In the genomic region with DNA sequence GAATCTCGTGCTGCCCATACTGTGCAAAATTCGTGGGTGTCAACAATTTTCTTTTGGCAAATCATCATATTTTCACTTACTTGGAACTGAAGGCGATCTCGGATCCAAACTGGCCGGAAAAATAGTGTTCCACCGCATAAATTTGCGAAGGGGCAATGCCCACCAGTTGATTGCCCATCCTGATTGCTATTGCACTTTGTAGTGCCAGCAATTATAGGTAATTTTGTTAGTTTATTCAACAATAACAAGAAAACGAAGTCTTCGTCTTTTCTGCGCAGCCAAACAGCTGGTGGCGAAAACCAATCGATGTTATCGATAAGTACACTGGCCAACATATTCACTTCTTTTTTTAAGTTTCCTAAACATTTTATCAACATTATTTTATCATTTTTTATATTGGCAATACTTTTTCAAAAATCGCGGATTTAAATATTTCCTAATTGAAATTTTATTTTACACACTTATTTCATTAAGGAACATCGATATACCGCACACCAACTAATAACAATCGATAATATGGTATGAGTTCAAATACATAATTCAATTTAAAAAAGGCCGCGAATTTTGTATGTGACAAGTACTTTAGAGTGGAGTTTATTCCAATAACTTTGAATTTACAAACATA, we compare ENCODE assay signal across 5 fruit fly cellular contexts.
TF ChIP-seq lines count a peak whose summit lies in the region.

A gene (minus strand): TSS at position 294 of the 625 bp plus-strand sequence.

TF ChIP-seq in whole organism, adult, 20 proteins besides CTCF, POLR2A, EP300 and RAD21 (continued from another document):
- TF ChIP-seq CG14711 (tag; optimal IDR thresholded peaks at IDR 0.05; lab: Kevin White, UChicago) (peak; percentile 80), cnc (optimal IDR thresholded peaks at IDR 0.05; lab: Kevin White, UChicago) (no peak), Clk (GFP tag; optimal IDR thresholded peaks at IDR 0.05; lab: Kevin White, UChicago) (no peak), CG5204 (GFP tag; optimal IDR thresholded peaks at IDR 0.05; lab: Kevin White, UChicago) (no peak)

TF ChIP-seq in whole organism, embryonic, 481 proteins besides CTCF, POLR2A, EP300 and RAD21 (continued from another document and continues in another):
- TF ChIP-seq Gsc (GFP tag; IDR thresholded peaks at IDR 0.05; lab: Robert Waterston, UW) (no peak), NK7.1 (GFP tag; optimal IDR thresholded peaks at IDR 0.05; lab: Kevin White, UChicago) (peak; percentile 53), NC2α (GFP tag; optimal IDR thresholded peaks at IDR 0.05; lab: Kevin White, UChicago) (peak; percentile 27), emc (GFP tag; optimal IDR thresholded peaks at IDR 0.05; lab: Kevin White, UChicago) (no peak), Poxn (GFP tag; IDR thresholded peaks at IDR 0.05; lab: Robert Waterston, UW) (no peak), Dref (GFP tag; IDR thresholded peaks at IDR 0.05; lab: Robert Waterston, UW) (peak; percentile 75), Dip3 (GFP tag; optimal IDR thresholded peaks at IDR 0.05; lab: Kevin White, UChicago) (peak; percentile 64), GATAe (GFP tag; conservative IDR thresholded peaks at IDR 0.05; lab: Robert Waterston, UW) (no peak; the same call in 1 of the 2 replicates), CG3838 (GFP tag; optimal IDR thresholded peaks at IDR 0.05; lab: Kevin White, UChicago) (peak; percentile 57), CG12769 (tag; optimal IDR thresholded peaks at IDR 0.05; lab: Kevin White, UChicago) (peak; percentile 65), esg (GFP tag; conservative IDR thresholded peaks at IDR 0.05; lab: Robert Waterston, UW) (peak; percentile 54), Atf3 (GFP tag; optimal IDR thresholded peaks at IDR 0.05; lab: Kevin White, UChicago) (peak; percentile 5), CG4282 (GFP tag; optimal IDR thresholded peaks at IDR 0.05; lab: Kevin White, UChicago) (no peak), Bgb (GFP tag; IDR thresholded peaks at IDR 0.05; lab: Robert Waterston, UW; ENCODE audit: partially characterized antibody) (peak; percentile 85), CG34376 (GFP tag; optimal IDR thresholded peaks at IDR 0.05; lab: Kevin White, UChicago) (peak; percentile 62), CG12236 (GFP tag; optimal IDR thresholded peaks at IDR 0.05; lab: Kevin White, UChicago) (peak; percentile 59), Gug (GFP tag; IDR thresholded peaks at IDR 0.05; lab: Robert Waterston, UW) (no peak), salm (tag; optimal IDR thresholded peaks at IDR 0.05; lab: Kevin White, UChicago) (peak; percentile 46), B-H2 (GFP tag; optimal IDR thresholded peaks at IDR 0.05; lab: Kevin White, UChicago) (peak; percentile 73), H15 (GFP tag; IDR thresholded peaks at IDR 0.05; lab: Robert Waterston, UW) (peak; percentile 57; the same call in 2 of the 3 replicates), Stat92E (GFP tag; optimal IDR thresholded peaks at IDR 0.05; lab: Kevin White, UChicago) (peak in 1 of 3 experiments; percentile 77), p53 (GFP tag; optimal IDR thresholded peaks at IDR 0.05; lab: Kevin White, UChicago) (no peak), CG4328 (GFP tag; optimal IDR thresholded peaks at IDR 0.05; lab: Kevin White, UChicago) (peak; percentile 2), CG10543 (GFP tag; optimal IDR thresholded peaks at IDR 0.05; lab: Kevin White, UChicago) (peak; percentile 78), her (GFP tag; optimal IDR thresholded peaks at IDR 0.05; lab: Kevin White, UChicago) (peak; percentile 47), stwl (tag; optimal IDR thresholded peaks at IDR 0.05; lab: Kevin White, UChicago) (peak; percentile 63), CG8359 (GFP tag; optimal IDR thresholded peaks at IDR 0.05; lab: Kevin White, UChicago; ENCODE audit: borderline replicate concordance) (no peak), mld (GFP tag; IDR thresholded peaks at IDR 0.05; lab: Robert Waterston, UW; ENCODE audit: partially characterized antibody) (peak; percentile 22; the same call in 1 of the 3 replicates)

TF ChIP-seq in whole organism, prepupa, 60 proteins besides CTCF, POLR2A, EP300 and RAD21 (continued from another document and continues in another):
- no peak for TF ChIP-seq fd59A (GFP tag; optimal IDR thresholded peaks at IDR 0.05; lab: Kevin White, UChicago)
- TF ChIP-seq acj6 (GFP tag; optimal IDR thresholded peaks at IDR 0.05; lab: Kevin White, UChicago): peak; percentile 69
- TF ChIP-seq Lpt (GFP tag; optimal IDR thresholded peaks at IDR 0.05; lab: Kevin White, UChicago): peak; percentile 0
- TF ChIP-seq esn (GFP tag; optimal IDR thresholded peaks at IDR 0.05; lab: Kevin White, UChicago): peak; percentile 75
- TF ChIP-seq net (GFP tag; optimal IDR thresholded peaks at IDR 0.05; lab: Kevin White, UChicago): no peak
- peak; percentile 47 for TF ChIP-seq CG7368 (GFP tag; optimal IDR thresholded peaks at IDR 0.05; lab: Kevin White, UChicago)
- TF ChIP-seq CG10631 (GFP tag; optimal IDR thresholded peaks at IDR 0.05; lab: Kevin White, UChicago): peak; percentile 65
- TF ChIP-seq topi (GFP tag; optimal IDR thresholded peaks at IDR 0.05; lab: Kevin White, UChicago): peak; percentile 71
- peak; percentile 57; the same call in 2 of the 3 replicates for TF ChIP-seq CG8119 (GFP tag; IDR thresholded peaks at IDR 0.05; lab: Robert Waterston, UW)
- TF ChIP-seq Hr4 (GFP tag; optimal IDR thresholded peaks at IDR 0.05; lab: Kevin White, UChicago): peak; percentile 62
- peak; percentile 65 for TF ChIP-seq Eip75B (GFP tag; optimal IDR thresholded peaks at IDR 0.05; lab: Kevin White, UChicago)
- TF ChIP-seq Ets21C (GFP tag; optimal IDR thresholded peaks at IDR 0.05; lab: Kevin White, UChicago): peak; percentile 53
- TF ChIP-seq spab (GFP tag; optimal IDR thresholded peaks at IDR 0.05; lab: Kevin White, UChicago): no peak
- TF ChIP-seq pdm3 (GFP tag; optimal IDR thresholded peaks at IDR 0.05; lab: Kevin White, UChicago): peak; percentile 71
- TF ChIP-seq CG6808 (GFP tag; optimal IDR thresholded peaks at IDR 0.05; lab: Kevin White, UChicago): peak; percentile 42
- peak; percentile 21 for TF ChIP-seq CG32006 (GFP tag; optimal IDR thresholded peaks at IDR 0.05; lab: Kevin White, UChicago)
- TF ChIP-seq Blimp-1 (GFP tag; optimal IDR thresholded peaks at IDR 0.05; lab: Kevin White, UChicago): no peak
- TF ChIP-seq ss (GFP tag; optimal IDR thresholded peaks at IDR 0.05; lab: Kevin White, UChicago): peak in 1 of 2 experiments; percentile 44
- TF ChIP-seq CG34406 (GFP tag; optimal IDR thresholded peaks at IDR 0.05; lab: Kevin White, UChicago): peak; percentile 68
- TF ChIP-seq CG11294 (GFP tag; IDR thresholded peaks at IDR 0.05; lab: Robert Waterston, UW): no peak
- TF ChIP-seq CG6276 (GFP tag; optimal IDR thresholded peaks at IDR 0.05; lab: Kevin White, UChicago): no peak
- no peak for TF ChIP-seq CG11762 (GFP tag; optimal IDR thresholded peaks at IDR 0.05; lab: Kevin White, UChicago; ENCODE audit: insufficient read depth)
- peak; percentile 59 for TF ChIP-seq CG31627 (GFP tag; optimal IDR thresholded peaks at IDR 0.05; lab: Kevin White, UChicago)
- TF ChIP-seq Ets96B (tag; optimal IDR thresholded peaks at IDR 0.05; lab: Kevin White, UChicago): peak; percentile 77
- peak; percentile 74 for TF ChIP-seq dsx (GFP tag; optimal IDR thresholded peaks at IDR 0.05; lab: Kevin White, UChicago; ENCODE audit: poor library complexity, severe bottlenecking)
- no peak for TF ChIP-seq CG11902 (GFP tag; optimal IDR thresholded peaks at IDR 0.05; lab: Kevin White, UChicago)
- TF ChIP-seq CG6854 (GFP tag; optimal IDR thresholded peaks at IDR 0.05; lab: Kevin White, UChicago): no peak
- TF ChIP-seq CG10669 (GFP tag; optimal IDR thresholded peaks at IDR 0.05; lab: Kevin White, UChicago): peak; percentile 56
- peak; percentile 54 for TF ChIP-seq cyc (GFP tag; optimal IDR thresholded peaks at IDR 0.05; lab: Kevin White, UChicago)
- peak; percentile 78 for TF ChIP-seq eg (GFP tag; IDR thresholded peaks at IDR 0.05; lab: Robert Waterston, UW)

TF ChIP-seq in whole organism, pupa, 21 proteins besides CTCF, POLR2A, EP300 and RAD21 (continued from another document):
- TF ChIP-seq CG34367 (tag; optimal IDR thresholded peaks at IDR 0.05; lab: Kevin White, UChicago) (peak; percentile 33), rn (GFP tag; IDR thresholded peaks at IDR 0.05; lab: Robert Waterston, UW) (no peak)

TF ChIP-seq in whole organism, wandering third instar larva, 38 proteins besides CTCF, POLR2A, EP300 and RAD21 (continued from another document):
- TF ChIP-seq OdsH (GFP tag; optimal IDR thresholded peaks at IDR 0.05; lab: Kevin White, UChicago) (peak; percentile 73), Vsx2 (GFP tag; optimal IDR thresholded peaks at IDR 0.05; lab: Kevin White, UChicago; ENCODE audit: partially characterized antibody) (no peak), tai (GFP tag; optimal IDR thresholded peaks at IDR 0.05; lab: Kevin White, UChicago) (no peak), usp (GFP tag; optimal IDR thresholded peaks at IDR 0.05; lab: Kevin White, UChicago) (no peak), jim (GFP tag; optimal IDR thresholded peaks at IDR 0.05; lab: Kevin White, UChicago) (no peak), Mio (GFP tag; optimal IDR thresholded peaks at IDR 0.05; lab: Kevin White, UChicago) (no peak), lola (GFP tag; optimal IDR thresholded peaks at IDR 0.05; lab: Kevin White, UChicago) (no peak), dl (GFP tag; optimal IDR thresholded peaks at IDR 0.05; lab: Kevin White, UChicago; ENCODE audit: insufficient read depth in 1 of 2, partially characterized antibody in 2 of 2) (no peak), ey (GFP tag; optimal IDR thresholded peaks at IDR 0.05; lab: Kevin White, UChicago) (peak; percentile 73), Hr78 (GFP tag; optimal IDR thresholded peaks at IDR 0.05; lab: Kevin White, UChicago) (no peak), rgr (GFP tag; optimal IDR thresholded peaks at IDR 0.05; lab: Kevin White, UChicago) (peak; percentile 71), N (GFP tag; optimal IDR thresholded peaks at IDR 0.05; lab: Kevin White, UChicago) (no peak), sage (GFP tag; optimal IDR thresholded peaks at IDR 0.05; lab: Kevin White, UChicago) (peak; percentile 28), fru (GFP tag; optimal IDR thresholded peaks at IDR 0.05; lab: Kevin White, UChicago) (peak; percentile 74), HLH106 (tag; optimal IDR thresholded peaks at IDR 0.05; lab: Kevin White, UChicago) (peak; percentile 79), CG32264 (GFP tag; optimal IDR thresholded peaks at IDR 0.05; lab: Kevin White, UChicago) (no peak), br (GFP tag; optimal IDR thresholded peaks at IDR 0.05; lab: Kevin White, UChicago) (peak; percentile 33), Dfd (GFP tag; optimal IDR thresholded peaks at IDR 0.05; lab: Kevin White, UChicago) (no peak), woc (GFP tag; optimal IDR thresholded peaks at IDR 0.05; lab: Kevin White, UChicago) (peak; percentile 82)
